Fruit fly (Drosophila melanogaster): ENCODE measurements around the gene PGRP-SB2.

PGRP-SB2 gene

DNA sequence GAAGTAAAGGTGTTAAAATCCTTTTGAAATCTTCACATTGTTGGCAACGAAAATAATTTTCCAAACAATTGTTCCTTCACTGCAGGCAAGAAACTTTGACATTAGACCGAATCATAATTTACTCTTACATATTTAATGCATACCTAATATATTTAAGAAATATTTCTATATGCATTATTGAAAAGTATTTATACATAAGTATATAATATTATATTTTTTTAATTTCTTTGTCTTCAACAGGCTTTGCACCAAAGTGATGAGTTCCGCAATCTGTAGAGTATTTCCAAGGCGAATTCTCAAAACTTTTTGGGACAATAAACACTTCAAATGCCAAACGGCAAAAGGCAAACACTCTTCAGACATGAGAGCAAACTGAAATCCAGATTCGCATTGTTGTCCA is 29.3 kb upstream of the PGRP-SB2 start (continued):
- TF ChIP-seq CG4730 (GFP tag; IDR thresholded peaks at IDR 0.05) (0 out of 2 replicates have a peak, but pooled peaks have one; percentile 29), Xrp1 (GFP tag; IDR thresholded peaks at IDR 0.05) (peak; percentile 69), Dfd (GFP tag; optimal IDR thresholded peaks at IDR 0.05) (no peak), Hr51 (GFP tag; optimal IDR thresholded peaks at IDR 0.05) (peak in 1 of 2 experiments; percentile 72), E2f2 (GFP tag; IDR thresholded peaks at IDR 0.05) (peak; percentile 41; the same call in 1 of the 2 replicates), CG2199 (GFP tag; IDR thresholded peaks at IDR 0.05) (no peak), CG9609 (GFP tag; optimal IDR thresholded peaks at IDR 0.05) (no peak), Camta (GFP tag; optimal IDR thresholded peaks at IDR 0.05) (no peak), Elba2 (GFP tag; optimal IDR thresholded peaks at IDR 0.05) (no peak), Meics (GFP tag; optimal IDR thresholded peaks at IDR 0.05) (peak; percentile 27), ap (GFP tag; IDR thresholded peaks at IDR 0.05) (no peak), CG18619 (GFP tag; optimal IDR thresholded peaks at IDR 0.05) (no peak), CG1603 (tag; optimal IDR thresholded peaks at IDR 0.05) (no peak), fru (optimal IDR thresholded peaks at IDR 0.05) (no peak), CG8924 (tag; optimal IDR thresholded peaks at IDR 0.05) (peak; percentile 45), BtbVII (GFP tag; optimal IDR thresholded peaks at IDR 0.05) (peak; percentile 7), pan (optimal IDR thresholded peaks at IDR 0.05) (no peak), pan (GFP tag; optimal IDR thresholded peaks at IDR 0.05 in 1 of 2, IDR thresholded peaks at IDR 0.05 in 1 of 2) (peak in 1 of 2 experiments; percentile 64), danr (GFP tag; IDR thresholded peaks at IDR 0.05) (0 out of 2 replicates have a peak, but pooled peaks have one; percentile 16), CG11504 (tag; optimal IDR thresholded peaks at IDR 0.05) (peak; percentile 73), sna (GFP tag; IDR thresholded peaks at IDR 0.05; ENCODE audit: partially characterized antibody) (no peak), scrt (GFP tag; optimal IDR thresholded peaks at IDR 0.05) (no peak), Myb (GFP tag; optimal IDR thresholded peaks at IDR 0.05) (no peak), tll (GFP tag; optimal IDR thresholded peaks at IDR 0.05) (no peak), Rfx (GFP tag; IDR thresholded peaks at IDR 0.05) (peak; percentile 34; the same call in 1 of the 2 replicates), Sry-β (GFP tag; optimal IDR thresholded peaks at IDR 0.05) (no peak), Atf3 (GFP tag; optimal IDR thresholded peaks at IDR 0.05) (no peak), CG2202 (tag; optimal IDR thresholded peaks at IDR 0.05) (no peak), amos (GFP tag; IDR thresholded peaks at IDR 0.05; ENCODE audit: partially characterized antibody) (no peak), CG10209 (GFP tag; optimal IDR thresholded peaks at IDR 0.05) (peak; percentile 30), CG15479 (GFP tag; optimal IDR thresholded peaks at IDR 0.05) (no peak), CG18599 (GFP tag; optimal IDR thresholded peaks at IDR 0.05) (no peak), Sry-δ (GFP tag; optimal IDR thresholded peaks at IDR 0.05) (no peak), Blimp-1 (GFP tag; optimal IDR thresholded peaks at IDR 0.05) (peak; percentile 61), Max (GFP tag; optimal IDR thresholded peaks at IDR 0.05) (no peak), CG42726 (GFP tag; IDR thresholded peaks at IDR 0.05; ENCODE audit: partially characterized antibody) (no peak), CG12219 (GFP tag; optimal IDR thresholded peaks at IDR 0.05) (no peak), gsb-n (tag; optimal IDR thresholded peaks at IDR 0.05) (peak; percentile 37), CG5245 (GFP tag; optimal IDR thresholded peaks at IDR 0.05) (no peak), emc (GFP tag; optimal IDR thresholded peaks at IDR 0.05) (no peak), Sox100B (GFP tag; optimal IDR thresholded peaks at IDR 0.05) (peak; percentile 53), CG17802 (tag; optimal IDR thresholded peaks at IDR 0.05) (no peak), Med (GFP tag) (no peak), zen (tag; optimal IDR thresholded peaks at IDR 0.05) (no peak), crol (GFP tag; IDR thresholded peaks at IDR 0.05) (no peak), CG12391 (tag; optimal IDR thresholded peaks at IDR 0.05) (peak; percentile 63), CG2120 (GFP tag; optimal IDR thresholded peaks at IDR 0.05) (no peak), Optix (GFP tag; IDR thresholded peaks at IDR 0.05) (no peak), CG12155 (GFP tag; optimal IDR thresholded peaks at IDR 0.05) (no peak), Dp (GFP tag; optimal IDR thresholded peaks at IDR 0.05) (no peak), grn (GFP tag; optimal IDR thresholded peaks at IDR 0.05) (no peak)
